Fruit fly (Drosophila melanogaster) whole organism, embryonic: Measurements from ENCODE around the gene CG43062.

Experiments
- Abd-B ChIP-seq: fragments of 200-800 bp; sonication (Bioruptor generic); optimal IDR thresholded peaks from 2 replicates; lab custom pipeline; 2018; ENCODE audit warnings: missing biosample characterization, mild to moderate bottlenecking, missing genetic modification characterization, moderate library complexity
- Ada2b ChIP-seq: fragments of 200-800 bp; sonication (Bioruptor generic); IDR thresholded peaks from 2 replicates; pipeline ENCODE4 v1.3.6; 2022; ENCODE audit warnings: missing biosample characterization, missing genetic modification characterization
- Bdp1 ChIP-seq: fragments of 200-800 bp; sonication (Bioruptor generic); optimal IDR thresholded peaks from 3 replicates; lab custom pipeline; 2016; ENCODE audit warnings: missing biosample characterization, missing genetic modification characterization
- CG10543 ChIP-seq: fragments of 200-800 bp; sonication (Bioruptor generic); optimal IDR thresholded peaks from 3 replicates; lab custom pipeline; 2017; ENCODE audit warnings: missing biosample characterization, mild to moderate bottlenecking, missing genetic modification characterization, moderate library complexity
- CG10565 ChIP-seq: fragments of 200-800 bp; sonication (Bioruptor generic); optimal IDR thresholded peaks from 3 replicates; lab custom pipeline; 2016; ENCODE audit warnings: missing biosample characterization, mild to moderate bottlenecking, missing genetic modification characterization
- CG11093 ChIP-seq: fragments of 200-800 bp; sonication (Bioruptor generic); IDR thresholded peaks from 3 replicates; pipeline ENCODE4 v1.3.6; 2022; ENCODE audit warnings: missing biosample characterization, missing genetic modification characterization
- CG12299 ChIP-seq: fragments of 200-800 bp; sonication (Bioruptor generic); optimal IDR thresholded peaks from 2 replicates; lab custom pipeline; 2018; ENCODE audit warnings: missing biosample characterization, mild to moderate bottlenecking, missing genetic modification characterization
- CG13424 ChIP-seq: fragments of 200-800 bp; sonication (Bioruptor generic); optimal IDR thresholded peaks from 2 replicates; lab custom pipeline; 2019; ENCODE audit warnings: missing biosample characterization, mild to moderate bottlenecking, missing genetic modification characterization, moderate library complexity
- CG13894 ChIP-seq: fragments of 200-800 bp; sonication (Bioruptor generic); optimal IDR thresholded peaks from 3 replicates; lab custom pipeline; 2018; ENCODE audit warnings: missing biosample characterization, mild to moderate bottlenecking, missing genetic modification characterization, moderate library complexity
- CG15011 ChIP-seq: fragments of 200-800 bp; sonication (Bioruptor generic); optimal IDR thresholded peaks from 3 replicates; lab custom pipeline; 2018; ENCODE audit warnings: missing biosample characterization, mild to moderate bottlenecking, missing genetic modification characterization
- CG15479 ChIP-seq: fragments of 200-800 bp; sonication (Bioruptor generic); optimal IDR thresholded peaks from 3 replicates; lab custom pipeline; 2019; ENCODE audit warnings: missing biosample characterization, mild to moderate bottlenecking, missing genetic modification characterization, moderate library complexity
- CG15601 ChIP-seq: fragments of 200-800 bp; sonication (Bioruptor generic); optimal IDR thresholded peaks from 3 replicates; lab custom pipeline; 2019; ENCODE audit warnings: missing biosample characterization, mild to moderate bottlenecking, missing genetic modification characterization, moderate library complexity
- CG17385 ChIP-seq: fragments of 200-800 bp; sonication (Bioruptor generic); optimal IDR thresholded peaks from 3 replicates; lab custom pipeline; 2018; ENCODE audit warnings: missing biosample characterization, mild to moderate bottlenecking, missing genetic modification characterization
- CG17829 ChIP-seq: fragments of 200-800 bp; optimal IDR thresholded peaks from 2 replicates; lab custom pipeline; 2019; ENCODE audit warnings: missing biosample characterization, mild to moderate bottlenecking, missing genetic modification characterization, moderate library complexity
- CG31388 ChIP-seq: fragments of 200-800 bp; sonication (Bioruptor generic); optimal IDR thresholded peaks from 2 replicates; lab custom pipeline; 2016; ENCODE audit warnings: missing biosample characterization, missing genetic modification characterization
- CG3163 ChIP-seq: fragments of 200-800 bp; sonication (Bioruptor generic); optimal IDR thresholded peaks from 3 replicates; lab custom pipeline; 2016; ENCODE audit warnings: missing biosample characterization, missing genetic modification characterization
- CG32532 ChIP-seq: fragments of 200-800 bp; sonication (Bioruptor generic); IDR thresholded peaks from 2 replicates; pipeline ENCODE4 v1.3.6; 2022; ENCODE audit warnings: missing biosample characterization, missing genetic modification characterization
- CG3281 ChIP-seq: fragments of 200-800 bp; sonication (Bioruptor generic); optimal IDR thresholded peaks from 3 replicates; lab custom pipeline; 2017; ENCODE audit warnings: missing biosample characterization, mild to moderate bottlenecking, missing genetic modification characterization
- CG6683 ChIP-seq: fragments of 200-800 bp; sonication (Bioruptor generic); optimal IDR thresholded peaks from 2 replicates; lab custom pipeline; 2017; ENCODE audit warnings: missing biosample characterization, mild to moderate bottlenecking, missing genetic modification characterization, missing genetic modification reagents
- CG6765 ChIP-seq: fragments of 200-800 bp; sonication (Bioruptor generic); optimal IDR thresholded peaks from 3 replicates; lab custom pipeline; 2017; ENCODE audit warnings: missing biosample characterization, mild to moderate bottlenecking, missing genetic modification characterization
- CG9727 ChIP-seq: fragments of 200-800 bp; sonication (Bioruptor generic); optimal IDR thresholded peaks from 3 replicates; lab custom pipeline; 2017; ENCODE audit warnings: missing biosample characterization, mild to moderate bottlenecking, missing genetic modification characterization
- Chrac-16 ChIP-seq: fragments of 200-800 bp; sonication (Bioruptor generic); optimal IDR thresholded peaks from 3 replicates; lab custom pipeline; 2016; ENCODE audit warnings: missing biosample characterization, missing genetic modification characterization
- CoRest ChIP-seq: fragments of 200-800 bp; sonication (Bioruptor generic); optimal IDR thresholded peaks from 3 replicates; lab custom pipeline; 2018; ENCODE audit warnings: missing biosample characterization, mild to moderate bottlenecking, missing genetic modification characterization, moderate library complexity
- HLH54F ChIP-seq: fragments of 200-800 bp; sonication (Bioruptor generic); optimal IDR thresholded peaks from 3 replicates; lab custom pipeline; 2016; ENCODE audit warnings: missing biosample characterization, missing genetic modification characterization
- HmgZ ChIP-seq: fragments of 200-800 bp; sonication (Bioruptor generic); optimal IDR thresholded peaks from 2 replicates; lab custom pipeline; 2018; ENCODE audit warnings: missing biosample characterization, mild to moderate bottlenecking, missing genetic modification characterization
- Meics ChIP-seq: fragments of 200-800 bp; sonication (Bioruptor generic); optimal IDR thresholded peaks from 2 replicates; lab custom pipeline; 2017; ENCODE audit warnings: missing biosample characterization, mild to moderate bottlenecking, missing genetic modification characterization
- TFAM ChIP-seq: fragments of 200-800 bp; sonication (Bioruptor generic); optimal IDR thresholded peaks from 2 replicates; lab custom pipeline; 2017; ENCODE audit warnings: missing biosample characterization, missing genetic modification characterization, inconsistent platforms
- Trl ChIP-seq, 3 experiments: fragments of >200 bp in 2 of 3; fragments of 200-800 bp in 1 of 3; sonication (Bioruptor generic) in 1 of 3; optimal IDR thresholded peaks; 2 replicates in 1 of 3; 3 replicates in 2 of 3; lab custom pipeline; 2016 to 2017; ENCODE audit warnings: missing biosample characterization in 1 of 3, missing genetic modification characterization in 1 of 3
- ap ChIP-seq: fragments of 200-800 bp; sonication (Bioruptor generic); IDR thresholded peaks from 2 replicates; pipeline ENCODE4 v1.3.6; 2022; ENCODE audit warnings: missing biosample characterization, missing genetic modification characterization
- caup ChIP-seq: fragments of 200-800 bp; sonication (Bioruptor generic); optimal IDR thresholded peaks from 3 replicates; lab custom pipeline; 2017; ENCODE audit warnings: missing biosample characterization, mild to moderate bottlenecking, missing genetic modification characterization, moderate library complexity; ENCODE audit not compliant: severe bottlenecking
- dimm ChIP-seq: fragments of 200-800 bp; sonication (Bioruptor generic); IDR thresholded peaks from 2 replicates; pipeline ENCODE4 v1.3.6; 2022; ENCODE audit warnings: missing biosample characterization, missing genetic modification characterization
- dpn ChIP-seq, 2 experiments: fragments of 200-800 bp; sonication (Bioruptor generic); optimal IDR thresholded peaks; 3 replicates each; lab custom pipeline; 2016; ENCODE audit warnings: missing biosample characterization in 2 of 2, missing genetic modification characterization in 2 of 2
- gem ChIP-seq: fragments of 200-800 bp; sonication (Bioruptor generic); optimal IDR thresholded peaks from 2 replicates; lab custom pipeline; 2019; ENCODE audit warnings: missing biosample characterization, mild to moderate bottlenecking, missing genetic modification characterization, moderate library complexity
- gsb-n ChIP-seq: fragments of 200-800 bp; sonication (Bioruptor generic); optimal IDR thresholded peaks from 3 replicates; lab custom pipeline; 2018; ENCODE audit warnings: missing biosample characterization, mild to moderate bottlenecking, missing genetic modification characterization
- inv ChIP-seq: fragments of 200-800 bp; sonication (Bioruptor generic); IDR thresholded peaks from 2 replicates; pipeline ENCODE4 v1.3.6; 2022; ENCODE audit warnings: missing biosample characterization, missing genetic modification characterization; ENCODE audit not compliant: partially characterized antibody
- kah ChIP-seq: fragments of 200-800 bp; sonication (Bioruptor generic); optimal IDR thresholded peaks from 2 replicates; lab custom pipeline; 2018; ENCODE audit warnings: missing biosample characterization, mild to moderate bottlenecking, missing genetic modification characterization
- lab ChIP-seq: fragments of 200-800 bp; sonication (Bioruptor generic); optimal IDR thresholded peaks from 3 replicates; lab custom pipeline; 2017; ENCODE audit warnings: missing biosample characterization, missing genetic modification characterization, mild to moderate bottlenecking, moderate library complexity, missing genetic modification reagents
- lbe ChIP-seq: fragments of 200-800 bp; sonication (Bioruptor generic); optimal IDR thresholded peaks from 2 replicates; lab custom pipeline; 2016; ENCODE audit warnings: missing biosample characterization, mild to moderate bottlenecking, missing genetic modification characterization
- nau ChIP-seq: fragments of 200-800 bp; sonication (Bioruptor generic); optimal IDR thresholded peaks from 3 replicates; lab custom pipeline; 2017; ENCODE audit warnings: missing biosample characterization, mild to moderate bottlenecking, missing genetic modification characterization, missing genetic modification reagents
- oc ChIP-seq: fragments of 200-800 bp; sonication (Bioruptor generic); optimal IDR thresholded peaks from 2 replicates; lab custom pipeline; 2018; ENCODE audit warnings: missing biosample characterization, mild to moderate bottlenecking, missing genetic modification characterization, moderate library complexity
- pnt ChIP-seq: fragments of 200-800 bp; sonication (Bioruptor generic); optimal IDR thresholded peaks from 3 replicates; lab custom pipeline; 2016; ENCODE audit warnings: missing biosample characterization, missing genetic modification characterization
- run ChIP-seq: fragments of 200-800 bp; sonication (Bioruptor generic); optimal IDR thresholded peaks from 3 replicates; lab custom pipeline; 2018; ENCODE audit warnings: missing biosample characterization, mild to moderate bottlenecking, missing genetic modification characterization
- sd ChIP-seq: fragments of 200-800 bp; sonication (Bioruptor generic); optimal IDR thresholded peaks from 3 replicates; lab custom pipeline; 2018; ENCODE audit warnings: missing biosample characterization, mild to moderate bottlenecking, missing genetic modification characterization, moderate library complexity
- sens ChIP-seq: fragments of 200-800 bp; sonication (Bioruptor generic); peaks from one replicate; lab custom pipeline; 2016; ENCODE audit warnings: missing biosample characterization, missing genetic modification characterization
- sqz ChIP-seq: fragments of 200-800 bp; sonication (Bioruptor generic); optimal IDR thresholded peaks from 3 replicates; lab custom pipeline; 2018; ENCODE audit warnings: missing biosample characterization, mild to moderate bottlenecking, missing genetic modification characterization
- sug ChIP-seq: fragments of 200-800 bp; optimal IDR thresholded peaks from 2 replicates; lab custom pipeline; 2019; ENCODE audit warnings: missing biosample characterization, mild to moderate bottlenecking, missing genetic modification characterization, moderate library complexity
- unc-4 ChIP-seq: fragments of 200-800 bp; sonication (Bioruptor generic); IDR thresholded peaks from 2 replicates; pipeline ENCODE4 v1.3.6; 2022; ENCODE audit warnings: missing biosample characterization, missing genetic modification characterization; ENCODE audit not compliant: partially characterized antibody
- wdn ChIP-seq: fragments of 200-800 bp; sonication (Bioruptor generic); IDR thresholded peaks from 2 replicates; pipeline ENCODE4 v1.3.6; 2022; ENCODE audit warnings: missing biosample characterization, missing genetic modification characterization
- zfh1 ChIP-seq: fragments of 200-800 bp; sonication (Bioruptor generic); IDR thresholded peaks from 3 replicates; pipeline ENCODE4 v1.3.6; 2022; ENCODE audit warnings: missing biosample characterization, missing genetic modification characterization

Gene CG43062

dm6 chr3R:11758507-11759184 is 8.5 kb downstream of the CG43062 start (continued):
- no peak for TF ChIP-seq HmgZ
- no peak for TF ChIP-seq CG10543 (GFP tag; lab: Kevin White, UChicago)
- peak; percentile 63 for TF ChIP-seq sd
- TF ChIP-seq lbe (GFP tag; lab: Kevin White, UChicago): peak; percentile 58
- TF ChIP-seq dpn (GFP tag; optimal IDR thresholded peaks at IDR 0.05; lab: Kevin White, UChicago): peak in 1 of 2 experiments; percentile 5
- no peak for TF ChIP-seq Abd-B
- TF ChIP-seq TFAM: no peak
- no peak for TF ChIP-seq wdn (GFP tag; lab: Robert Waterston, UW)
- peak; percentile 38 for TF ChIP-seq CG17829 (tag; lab: Kevin White, UChicago)
- no peak for TF ChIP-seq CG32532
- peak; percentile 17 for TF ChIP-seq gem (tag; lab: Kevin White, UChicago)
- TF ChIP-seq CoRest (tag; lab: Kevin White, UChicago): peak; percentile 43
- TF ChIP-seq Chrac-16: no peak
- TF ChIP-seq lab (GFP tag; lab: Kevin White, UChicago): no peak
- peak; percentile 54 for TF ChIP-seq CG3281
- no peak for TF ChIP-seq dimm (GFP tag; lab: Robert Waterston, UW)
- TF ChIP-seq nau (GFP tag; lab: Kevin White, UChicago): peak; percentile 1
- peak; percentile 26 for TF ChIP-seq CG12299 (tag; lab: Kevin White, UChicago)
- TF ChIP-seq oc (tag; lab: Kevin White, UChicago): no peak
- TF ChIP-seq HLH54F (GFP tag; lab: Kevin White, UChicago): no peak
- TF ChIP-seq Trl (optimal IDR thresholded peaks at IDR 0.05; lab: Kevin White, UChicago): peak; percentile 67 to 89
- no peak for TF ChIP-seq Trl (GFP tag; optimal IDR thresholded peaks at IDR 0.05; lab: Kevin White, UChicago)
- peak; percentile 21 for TF ChIP-seq CG6765 (GFP tag; lab: Kevin White, UChicago)
- TF ChIP-seq pnt (GFP tag; lab: Kevin White, UChicago): no peak
- peak; percentile 5 for TF ChIP-seq kah (GFP tag; lab: Kevin White, UChicago)
- TF ChIP-seq CG15011 (GFP tag; lab: Kevin White, UChicago): peak; percentile 17
- no peak for TF ChIP-seq Bdp1
- TF ChIP-seq ap (GFP tag; lab: Robert Waterston, UW): no peak
- no peak for TF ChIP-seq CG6683 (GFP tag; lab: Kevin White, UChicago)
- TF ChIP-seq CG15479 (GFP tag; lab: Kevin White, UChicago): peak; percentile 93
- no peak for TF ChIP-seq inv (GFP tag; lab: Robert Waterston, UW)
- no peak for TF ChIP-seq CG15601 (tag; lab: Kevin White, UChicago)
- no peak for TF ChIP-seq CG13424 (tag; lab: Kevin White, UChicago)
- no peak for TF ChIP-seq zfh1 (GFP tag; lab: Robert Waterston, UW)
- TF ChIP-seq CG10565 (GFP tag; lab: Kevin White, UChicago): no peak
- peak; percentile 92 for TF ChIP-seq CG17385
- no peak for TF ChIP-seq Ada2b
- peak; percentile 19 for TF ChIP-seq sug (tag; lab: Kevin White, UChicago)
- TF ChIP-seq run (tag; lab: Kevin White, UChicago): no peak
- peak; percentile 10 for TF ChIP-seq sens (GFP tag; lab: Kevin White, UChicago)
- peak; percentile 44 for TF ChIP-seq Meics (GFP tag; lab: Kevin White, UChicago)
- peak; percentile 48 for TF ChIP-seq CG3163 (GFP tag; lab: Kevin White, UChicago)
- TF ChIP-seq CG9727 (GFP tag; lab: Kevin White, UChicago): peak; percentile 25
- TF ChIP-seq caup (GFP tag; lab: Kevin White, UChicago): no peak
- TF ChIP-seq CG13894 (tag; lab: Kevin White, UChicago): peak; percentile 19
- no peak for TF ChIP-seq CG11093 (GFP tag; lab: Robert Waterston, UW)
- TF ChIP-seq sqz (GFP tag; lab: Kevin White, UChicago): peak; percentile 20
- no peak for TF ChIP-seq unc-4 (GFP tag; lab: Robert Waterston, UW)
- no peak for TF ChIP-seq CG31388 (GFP tag; lab: Kevin White, UChicago)
- no peak for TF ChIP-seq gsb-n (tag; lab: Kevin White, UChicago)
